Fruit fly (Drosophila melanogaster) whole organism, prepupa: ENCODE data around the gene bnk.

Experiments
- Blimp-1 ChIP-seq: fragments of 200-800 bp; sonication (Bioruptor generic); optimal IDR thresholded peaks from 3 replicates; lab custom pipeline; 2017; ENCODE audit warnings: missing biosample characterization, missing genetic modification characterization, mild to moderate bottlenecking, moderate library complexity, missing genetic modification reagents
- CG16779 ChIP-seq: fragments of 200-800 bp; sonication (Bioruptor generic); optimal IDR thresholded peaks from 3 replicates; lab custom pipeline; 2017; ENCODE audit warnings: missing biosample characterization, mild to moderate bottlenecking, missing genetic modification characterization
- Eip78C ChIP-seq: fragments of 200-800 bp; sonication (Bioruptor generic); peaks from one replicate; lab custom pipeline; 2016; ENCODE audit warnings: missing biosample characterization, missing genetic modification characterization
- Gug ChIP-seq: fragments of 200-800 bp; sonication (Bioruptor generic); IDR thresholded peaks from 2 replicates; pipeline ENCODE4 v1.3.6; 2022; ENCODE audit warnings: missing biosample characterization, missing genetic modification characterization
- Met ChIP-seq: fragments of 200-800 bp; sonication (Bioruptor generic); optimal IDR thresholded peaks from 3 replicates; lab custom pipeline; 2016; ENCODE audit warnings: missing biosample characterization, missing genetic modification characterization
- fd59A ChIP-seq: fragments of 200-800 bp; sonication (Bioruptor generic); optimal IDR thresholded peaks from 2 replicates; lab custom pipeline; 2017; ENCODE audit warnings: missing biosample characterization, mild to moderate bottlenecking, missing genetic modification characterization, missing genetic modification reagents
- fkh ChIP-seq: fragments of 200-800 bp; sonication (Bioruptor generic); optimal IDR thresholded peaks from 3 replicates; lab custom pipeline; 2017; ENCODE audit warnings: missing biosample characterization, mild to moderate bottlenecking, missing genetic modification characterization, moderate library complexity
- pdm3 ChIP-seq: fragments of 200-800 bp; sonication (Bioruptor generic); optimal IDR thresholded peaks from 3 replicates; lab custom pipeline; 2016; ENCODE audit warnings: missing biosample characterization, missing genetic modification characterization
- ss ChIP-seq, 2 experiments: fragments of 200-800 bp; sonication (Bioruptor generic); optimal IDR thresholded peaks; 2 replicates in 1 of 2; 3 replicates in 1 of 2; lab custom pipeline; 2017 to 2018; ENCODE audit warnings: mild to moderate bottlenecking in 2 of 2, missing biosample characterization in 2 of 2, missing genetic modification characterization in 2 of 2, moderate library complexity in 1 of 2

dm6 chr3R:31220456-31221336, 27.5 kb downstream of the bnk start, which contains the start of gene CG12054:
- TF ChIP-seq fd59A (GFP tag; lab: Kevin White, UChicago), result no peak
- no peak for TF ChIP-seq CG16779 (tag; lab: Kevin White, UChicago)
- TF ChIP-seq ss (GFP tag; optimal IDR thresholded peaks at IDR 0.05; lab: Kevin White, UChicago), result no peak
- peak; percentile 76 for TF ChIP-seq Eip78C (GFP tag; lab: Kevin White, UChicago)
- no peak for TF ChIP-seq Met (GFP tag; lab: Kevin White, UChicago)
- peak; percentile 23 for TF ChIP-seq pdm3
- TF ChIP-seq Gug (GFP tag; lab: Robert Waterston, UW), result no peak
- no peak for TF ChIP-seq fkh (GFP tag; lab: Kevin White, UChicago)
- TF ChIP-seq Blimp-1 (GFP tag; lab: Kevin White, UChicago), result no peak
